Worm (Caenorhabditis elegans): ENCODE results near the gene pam-1.
A peak's percentile ranks its signal among the peaks of the same experiment; 100 is the strongest.

Gene pam-1

DNA sequence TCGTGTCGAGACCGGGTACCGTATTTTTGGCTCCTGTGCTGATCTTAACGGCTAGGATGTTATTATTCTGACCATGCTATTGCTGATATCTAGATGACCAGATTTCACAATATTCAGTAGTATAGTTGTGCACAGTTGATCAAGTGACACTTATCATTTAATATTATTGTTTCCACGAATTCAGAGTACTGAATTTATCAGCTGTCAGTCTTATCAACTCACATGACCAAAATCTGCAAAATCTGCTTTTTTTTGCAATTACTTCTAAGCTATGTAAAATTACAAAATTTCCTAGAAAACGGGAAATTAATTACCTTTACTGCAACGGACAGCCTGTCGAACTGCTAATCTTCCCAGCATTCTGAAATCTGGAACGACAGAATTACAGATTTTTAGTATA lies at the start of gene pam-1:
Gene pam-1, minus strand, starts transcription at position 368 of the 400 bp plus-strand sequence.
- TF ChIP-seq hlh-1 (tag; optimal IDR thresholded peaks at IDR 0.05) (no peak), nhr-2 (tag; optimal IDR thresholded peaks at IDR 0.05) (no peak)

DNA sequence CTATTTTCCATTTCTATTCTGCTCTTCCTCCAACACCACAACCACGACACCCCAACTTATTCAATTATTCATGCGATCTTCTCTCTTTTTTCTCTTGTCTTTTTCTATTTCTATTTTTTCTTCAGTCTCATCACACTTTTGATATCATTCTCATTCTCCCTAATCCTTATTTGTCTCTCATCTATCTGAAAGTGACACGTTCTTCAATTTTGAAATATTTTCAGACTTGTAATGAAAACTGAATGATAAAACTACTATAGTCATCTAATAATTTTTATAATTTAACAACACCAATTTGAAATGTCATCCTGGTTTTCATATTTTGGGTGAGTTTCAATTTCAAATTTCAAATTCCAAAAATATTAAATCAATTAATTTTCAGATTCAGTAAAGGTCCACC lies 38.0 kb upstream of the pam-1 start, which contains the start of gene cla-1:
Gene cla-1, plus strand, starts transcription at position 301 of the 400 bp plus-strand sequence.
- TF ChIP-seq ceh-83 (GFP tag; optimal IDR thresholded peaks at IDR 0.05) (no peak), ces-1 (GFP tag; optimal IDR thresholded peaks at IDR 0.05) (peak; percentile 61), elt-3 (tag; optimal IDR thresholded peaks at IDR 0.05) (no peak), drap-1 (GFP tag; optimal IDR thresholded peaks at IDR 0.05) (no peak)

DNA sequence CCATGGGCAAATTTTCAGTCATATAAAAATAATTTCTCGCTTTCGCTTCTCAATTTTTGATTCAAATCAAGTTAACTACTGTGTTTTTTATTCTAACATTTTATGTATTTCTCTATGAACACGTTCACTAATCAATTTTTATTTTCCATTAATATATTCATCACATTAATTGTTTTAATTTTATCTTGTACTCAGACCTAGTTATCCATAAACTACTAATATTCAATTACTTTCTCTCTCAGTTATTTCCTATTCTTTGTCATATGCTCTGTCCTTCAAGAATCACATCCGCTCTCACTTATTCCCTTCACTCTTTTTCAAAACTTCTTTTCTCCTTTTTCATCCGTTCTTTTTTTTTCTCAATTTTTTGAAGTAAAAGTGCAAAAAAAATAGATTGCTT lies 36.4 kb upstream of the pam-1 start:
- TF ChIP-seq ces-1 (GFP tag; optimal IDR thresholded peaks at IDR 0.05) (peak; percentile 62), nhr-76 (tag; optimal IDR thresholded peaks at IDR 0.05) (no peak)

DNA sequence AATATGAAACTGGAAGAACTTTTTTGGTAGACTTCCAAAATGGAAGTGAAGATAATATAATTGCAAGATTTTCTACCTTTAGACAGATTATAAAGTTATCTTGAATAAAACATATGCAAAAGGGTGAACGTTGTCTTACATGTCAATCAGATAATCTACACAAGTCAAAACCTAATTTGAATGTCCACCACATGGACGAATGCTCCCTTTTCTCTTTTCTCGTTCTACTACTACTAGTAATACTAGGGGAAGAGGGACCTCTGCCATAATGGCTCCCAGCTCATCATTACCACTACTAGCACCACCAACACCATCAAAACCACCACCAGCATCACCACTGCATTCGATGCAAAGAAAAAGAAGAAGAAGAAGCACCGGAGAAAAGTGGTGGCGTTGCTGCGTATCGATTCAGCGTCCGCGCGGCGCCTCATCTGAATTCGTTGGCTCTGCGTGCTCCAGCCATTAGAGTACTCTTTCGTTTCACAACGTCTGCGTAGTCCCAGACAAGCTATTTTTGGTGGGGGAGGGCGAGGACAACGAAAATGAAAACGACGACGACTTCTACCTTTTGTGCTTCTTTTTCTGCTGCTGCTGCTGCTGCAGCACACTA lies 34.8 kb upstream of the pam-1 start:
- TF ChIP-seq ces-1 (GFP tag; optimal IDR thresholded peaks at IDR 0.05) (peak; percentile 85), mab-5 (tag; optimal IDR thresholded peaks at IDR 0.05) (no peak), unc-39 (tag; optimal IDR thresholded peaks at IDR 0.05) (no peak)

DNA sequence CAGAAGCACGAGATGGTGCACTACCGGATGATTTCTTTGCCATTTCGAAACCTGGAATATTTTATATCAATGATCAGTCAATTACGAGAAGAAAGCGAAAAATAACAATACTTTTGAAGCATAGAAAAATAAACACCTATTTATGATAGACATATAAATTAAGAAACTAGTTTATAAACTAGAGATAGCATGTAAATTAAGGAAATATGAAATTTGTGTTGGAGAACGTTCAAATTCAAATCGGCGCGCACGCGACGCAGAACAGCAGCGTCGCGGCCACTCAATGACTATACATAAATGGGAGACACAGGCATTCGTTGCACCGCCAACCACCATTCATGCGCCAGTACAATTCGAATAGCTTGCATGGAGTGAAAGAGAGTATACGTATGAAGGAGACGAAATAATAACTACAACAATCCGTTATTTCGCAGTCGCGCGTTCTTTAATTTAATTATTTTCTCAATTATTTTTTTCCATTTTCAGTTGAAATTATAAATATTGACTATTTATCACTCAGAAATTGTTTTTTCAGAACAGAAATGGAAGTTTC lies 29.5 kb upstream of the pam-1 start, which contains the start of the genes cec-5 and nol-10:
Gene cec-5, minus strand, starts transcription at position 51 of the 553 bp plus-strand sequence.
Gene nol-10, plus strand, starts transcription at position 536 of the 553 bp plus-strand sequence.
- TF ChIP-seq snpc-4 (tag; optimal IDR thresholded peaks at IDR 0.05) (no peak), ham-2 (GFP tag; optimal IDR thresholded peaks at IDR 0.05) (peak; percentile 73), ces-1 (GFP tag; optimal IDR thresholded peaks at IDR 0.05) (peak; percentile 95), mls-2 (tag; optimal IDR thresholded peaks at IDR 0.05) (peak; percentile 57), cnd-1 (tag; optimal IDR thresholded peaks at IDR 0.05) (no peak), ceh-83 (GFP tag; optimal IDR thresholded peaks at IDR 0.05) (no peak), mep-1 (tag; optimal IDR thresholded peaks at IDR 0.05) (peak; percentile 87), lsy-2 (tag; optimal IDR thresholded peaks at IDR 0.05) (peak; percentile 58), ceh-43 (GFP tag; optimal IDR thresholded peaks at IDR 0.05) (no peak), hlh-1 (tag; optimal IDR thresholded peaks at IDR 0.05) (peak; percentile 24), drap-1 (GFP tag; optimal IDR thresholded peaks at IDR 0.05) (no peak), unc-62 (GFP tag; optimal IDR thresholded peaks at IDR 0.05) (peak; percentile 15), unc-39 (tag; optimal IDR thresholded peaks at IDR 0.05) (no peak), lin-13 (tag; optimal IDR thresholded peaks at IDR 0.05) (peak; percentile 57), M03D4.4 (tag; optimal IDR thresholded peaks at IDR 0.05) (peak; percentile 23), pha-4 (tag; optimal IDR thresholded peaks at IDR 0.05) (peak; percentile 92), tbx-8 (GFP tag; optimal IDR thresholded peaks at IDR 0.05) (no peak), elt-3 (tag; optimal IDR thresholded peaks at IDR 0.05) (no peak), nhr-12 (tag; optimal IDR thresholded peaks at IDR 0.05) (peak; percentile 24), unc-120 (tag; optimal IDR thresholded peaks at IDR 0.05; ENCODE audit: poor library complexity, severe bottlenecking) (peak; percentile 84), nhr-237 (tag; optimal IDR thresholded peaks at IDR 0.05) (peak; percentile 88), elt-1 (tag; optimal IDR thresholded peaks at IDR 0.05; ENCODE audit: borderline replicate concordance, insufficient read depth) (no peak), ceh-39 (tag; optimal IDR thresholded peaks at IDR 0.05) (peak; percentile 83), sptf-1 (tag; optimal IDR thresholded peaks at IDR 0.05) (peak; percentile 49)

DNA sequence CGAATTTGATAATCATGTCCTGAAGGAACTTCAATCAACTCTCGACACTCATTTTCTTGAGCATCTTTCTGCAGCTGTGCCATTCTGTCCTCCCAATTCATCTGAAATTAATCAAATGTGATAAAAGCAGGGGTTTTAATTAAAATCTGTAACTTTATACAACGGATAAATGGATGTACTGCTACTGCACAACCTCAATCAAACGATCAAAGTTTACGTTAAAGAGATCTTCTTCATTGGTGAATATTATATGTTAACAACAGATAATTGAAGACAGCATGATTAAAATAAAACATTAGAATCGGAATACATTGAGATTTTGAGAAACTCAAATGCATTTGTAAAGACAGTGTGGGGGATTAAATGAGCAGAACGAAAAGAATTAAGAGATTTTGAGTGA lies 27.7 kb upstream of the pam-1 start, which contains the start of gene F32E10.5:
Gene F32E10.5, minus strand, starts transcription at position 101 of the 400 bp plus-strand sequence.
- TF ChIP-seq sptf-1 (tag; optimal IDR thresholded peaks at IDR 0.05) = no peak
- no peak for TF ChIP-seq ceh-43 (GFP tag; optimal IDR thresholded peaks at IDR 0.05)
- TF ChIP-seq mep-1 (tag; optimal IDR thresholded peaks at IDR 0.05) = no peak
- no peak for TF ChIP-seq mls-2 (tag; optimal IDR thresholded peaks at IDR 0.05)
- TF ChIP-seq lin-32 (GFP tag; optimal IDR thresholded peaks at IDR 0.05) = no peak
- TF ChIP-seq ces-1 (GFP tag; optimal IDR thresholded peaks at IDR 0.05) = no peak
- no peak for TF ChIP-seq ceh-39 (tag; optimal IDR thresholded peaks at IDR 0.05)
